Fruit fly (Drosophila melanogaster) whole organism, pupa: ENCODE results near the gene Ir7d.

Experiments
- CG10348 ChIP-seq: fragments of 200-800 bp; sonication (Bioruptor generic); IDR thresholded peaks from 2 replicates; pipeline ENCODE4 v1.3.6; 2022; ENCODE audit warnings: missing biosample characterization, missing genetic modification characterization
- CG12605 ChIP-seq: fragments of 200-800 bp; sonication (Bioruptor generic); IDR thresholded peaks from 2 replicates; pipeline ENCODE4 v1.3.6; 2022; ENCODE audit warnings: missing biosample characterization, missing genetic modification characterization
- CG13204 ChIP-seq: fragments of 200-800 bp; sonication (Bioruptor generic); optimal IDR thresholded peaks from 2 replicates; lab custom pipeline; 2018; ENCODE audit warnings: missing biosample characterization, mild to moderate bottlenecking, missing genetic modification characterization, moderate library complexity
- CG14655 ChIP-seq: fragments of 200-800 bp; sonication (Bioruptor generic); optimal IDR thresholded peaks from 3 replicates; lab custom pipeline; 2017; ENCODE audit warnings: mild to moderate bottlenecking, missing biosample characterization, missing genetic modification reagents, missing genetic modification characterization
- CG15710 ChIP-seq: fragments of 200-800 bp; sonication (Bioruptor generic); optimal IDR thresholded peaks from 2 replicates; lab custom pipeline; 2018; ENCODE audit warnings: missing biosample characterization, mild to moderate bottlenecking, missing genetic modification characterization, moderate library complexity
- CG17806 ChIP-seq: fragments of 200-800 bp; sonication (Bioruptor generic); optimal IDR thresholded peaks from 2 replicates; lab custom pipeline; 2018; ENCODE audit warnings: missing biosample characterization, mild to moderate bottlenecking, missing genetic modification characterization, moderate library complexity
- CG32121 ChIP-seq: fragments of 200-800 bp; sonication (Bioruptor generic); IDR thresholded peaks from 2 replicates; pipeline ENCODE4 v1.3.6; 2022; ENCODE audit warnings: missing biosample characterization, missing genetic modification characterization
- CG34367 ChIP-seq: fragments of 200-800 bp; sonication (Bioruptor generic); optimal IDR thresholded peaks from 2 replicates; lab custom pipeline; 2018; ENCODE audit warnings: missing biosample characterization, mild to moderate bottlenecking, missing genetic modification characterization
- CG4496 ChIP-seq: fragments of 200-800 bp; sonication (Bioruptor generic); IDR thresholded peaks from 3 replicates; pipeline ENCODE4 v1.3.6; 2022; ENCODE audit warnings: missing biosample characterization, missing genetic modification characterization
- CG8159 ChIP-seq: fragments of 200-800 bp; sonication (Bioruptor generic); optimal IDR thresholded peaks from 3 replicates; lab custom pipeline; 2018; ENCODE audit warnings: missing biosample characterization, mild to moderate bottlenecking, missing genetic modification characterization, moderate library complexity
- CG8301 ChIP-seq: fragments of 200-800 bp; sonication (Bioruptor generic); optimal IDR thresholded peaks from 2 replicates; lab custom pipeline; 2018; ENCODE audit warnings: missing biosample characterization, mild to moderate bottlenecking, missing genetic modification characterization
- CG9948 ChIP-seq: fragments of 200-800 bp; sonication (Bioruptor generic); optimal IDR thresholded peaks from 2 replicates; lab custom pipeline; 2018; ENCODE audit warnings: missing biosample characterization, mild to moderate bottlenecking, missing genetic modification characterization, moderate library complexity
- D1 ChIP-seq: fragments of 200-800 bp; sonication (Bioruptor generic); optimal IDR thresholded peaks from 2 replicates; lab custom pipeline; 2018; ENCODE audit warnings: missing biosample characterization, mild to moderate bottlenecking, missing genetic modification characterization, moderate library complexity
- EcR ChIP-seq: fragments of 200-800 bp; sonication (Bioruptor generic); optimal IDR thresholded peaks from 3 replicates; lab custom pipeline; 2019; ENCODE audit warnings: missing biosample characterization, missing genetic modification characterization, mild to moderate bottlenecking, moderate library complexity, missing genetic modification reagents
- Ets98B ChIP-seq: fragments of 200-800 bp; sonication (Bioruptor generic); IDR thresholded peaks from 2 replicates; pipeline ENCODE4 v1.3.6; 2022; ENCODE audit warnings: missing biosample characterization, missing genetic modification characterization
- Pif1A ChIP-seq: fragments of 200-800 bp; sonication (Bioruptor generic); optimal IDR thresholded peaks from 3 replicates; lab custom pipeline; 2016; ENCODE audit warnings: missing biosample characterization, missing genetic modification characterization
- Pif1B ChIP-seq: fragments of 200-800 bp; sonication (Bioruptor generic); optimal IDR thresholded peaks from 3 replicates; lab custom pipeline; 2016; ENCODE audit warnings: missing biosample characterization, missing genetic modification characterization
- Snoo ChIP-seq: fragments of 200-800 bp; sonication (Bioruptor generic); optimal IDR thresholded peaks from 3 replicates; lab custom pipeline; 2017; ENCODE audit warnings: missing biosample characterization, mild to moderate bottlenecking, missing genetic modification characterization, inconsistent platforms
- fd96Ca ChIP-seq: fragments of 200-800 bp; sonication (Bioruptor generic); IDR thresholded peaks from 3 replicates; pipeline ENCODE4 v1.3.6; 2022; ENCODE audit warnings: missing biosample characterization, missing genetic modification characterization
- gl ChIP-seq: fragments of 200-800 bp; sonication (Bioruptor generic); optimal IDR thresholded peaks from 2 replicates; lab custom pipeline; 2018; ENCODE audit warnings: missing biosample characterization, mild to moderate bottlenecking, missing genetic modification characterization
- rn ChIP-seq: fragments of 200-800 bp; sonication (Bioruptor generic); IDR thresholded peaks from 2 replicates; pipeline ENCODE4 v1.3.6; 2022; ENCODE audit warnings: missing biosample characterization, missing genetic modification characterization

Ir7d gene

dm6 chrX:7883926-7884325 lies 5.3 kb upstream of the Ir7d start, which contains the start of gene Ir7f:
Gene Ir7f (minus strand): TSS chrX:7884026.
- no peak for TF ChIP-seq Pif1B
- TF ChIP-seq CG4496 (GFP tag; lab: Robert Waterston, UW): no peak
- TF ChIP-seq rn: no peak
- no peak for TF ChIP-seq CG15710 (tag; lab: Kevin White, UChicago)
- no peak for TF ChIP-seq CG12605 (GFP tag; lab: Robert Waterston, UW)
- TF ChIP-seq Ets98B (GFP tag; lab: Robert Waterston, UW): no peak
- TF ChIP-seq EcR: no peak
- no peak for TF ChIP-seq CG9948
- no peak for TF ChIP-seq CG34367
- TF ChIP-seq fd96Ca (GFP tag; lab: Robert Waterston, UW): no peak
- TF ChIP-seq CG17806: no peak
- no peak for TF ChIP-seq CG14655 (GFP tag; lab: Kevin White, UChicago)
- TF ChIP-seq CG13204 (GFP tag; lab: Kevin White, UChicago): no peak
- TF ChIP-seq D1 (tag; lab: Kevin White, UChicago): no peak
- no peak for TF ChIP-seq Pif1A (GFP tag; lab: Kevin White, UChicago)
- no peak for TF ChIP-seq gl (tag; lab: Kevin White, UChicago)
- no peak for TF ChIP-seq CG8159

dm6 chrX:7881579-7881978 lies 2.9 kb upstream of the Ir7d start, which contains the start of gene Ir7e:
Gene Ir7e (minus strand): TSS chrX:7881679.
- TF ChIP-seq CG8159 (no peak), CG14655 (GFP tag; lab: Kevin White, UChicago) (no peak), CG15710 (tag; lab: Kevin White, UChicago) (no peak), CG13204 (GFP tag; lab: Kevin White, UChicago) (no peak), EcR (no peak), fd96Ca (GFP tag; lab: Robert Waterston, UW) (no peak), Pif1A (GFP tag; lab: Kevin White, UChicago) (no peak), CG4496 (GFP tag; lab: Robert Waterston, UW) (no peak), CG10348 (GFP tag; lab: Robert Waterston, UW) (no peak), CG8301 (tag; lab: Kevin White, UChicago) (no peak), rn (no peak)

DNA sequence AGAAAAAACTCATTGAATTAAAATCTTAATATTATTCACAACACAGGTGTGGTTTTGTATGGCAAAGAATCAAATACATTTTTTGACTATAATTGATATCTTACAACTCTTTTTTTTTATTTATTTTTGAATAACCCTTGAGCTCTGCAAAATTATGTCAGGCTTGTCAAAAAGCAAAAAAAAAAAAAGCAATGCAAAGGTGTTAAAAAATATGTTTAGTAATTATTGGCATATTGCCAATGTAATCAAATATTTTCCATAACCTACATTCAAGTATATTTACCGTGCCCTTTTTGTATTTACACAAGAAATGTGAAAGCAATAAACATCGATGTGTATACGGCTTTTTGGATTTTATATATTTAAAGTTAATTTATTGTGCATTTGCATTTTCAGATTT lies 4.5 kb downstream of the Ir7d start, which contains the start of gene Ir7c:
TSS of gene Ir7c (plus strand) at position 301 of the 400 bp plus-strand sequence.
- TF ChIP-seq CG9948 (no peak), fd96Ca (GFP tag; lab: Robert Waterston, UW) (no peak), CG17806 (no peak), rn (no peak), CG15710 (tag; lab: Kevin White, UChicago) (no peak), CG34367 (no peak), CG12605 (GFP tag; lab: Robert Waterston, UW) (no peak), CG32121 (no peak), gl (tag; lab: Kevin White, UChicago) (no peak), EcR (no peak), D1 (tag; lab: Kevin White, UChicago) (no peak), CG13204 (GFP tag; lab: Kevin White, UChicago) (no peak), CG14655 (GFP tag; lab: Kevin White, UChicago) (no peak), CG8301 (tag; lab: Kevin White, UChicago) (no peak), CG4496 (GFP tag; lab: Robert Waterston, UW) (no peak), Snoo (tag; lab: Kevin White, UChicago) (no peak), CG10348 (GFP tag; lab: Robert Waterston, UW) (no peak)
- TF ChIP-seq, all 21 proteins: peak for 0

- TF ChIP-seq EcR (no peak), CG9948 (no peak), D1 (tag; lab: Kevin White, UChicago) (no peak)
These were observed 5.3 kb downstream of the Ir7d start, which contains the start of gene dec for dm6 chrX:7873172-7873930. Gene dec (minus strand): TSS chrX:7873222.

DNA sequence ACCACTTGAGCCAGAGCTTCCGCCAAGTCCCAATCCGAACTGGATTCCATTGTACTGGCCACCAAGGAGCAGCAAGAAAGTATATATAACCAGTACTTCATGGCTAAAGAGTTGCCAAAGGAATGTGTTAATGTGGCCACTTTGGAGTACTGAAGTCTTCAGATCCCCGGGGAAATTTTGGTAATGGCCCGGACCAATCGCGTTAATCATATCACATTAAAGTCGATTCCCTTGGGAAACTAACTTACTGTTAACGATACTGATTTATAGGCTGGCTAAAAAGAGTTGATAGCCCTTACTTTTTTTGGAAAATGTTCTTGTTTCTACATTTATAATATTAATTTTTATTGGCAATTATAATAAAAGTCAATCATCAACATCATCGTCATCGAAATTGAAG lies 11.8 kb downstream of the Ir7d start, which contains the start of gene Ir7b:
TSS of gene Ir7b (minus strand) at position 101 of the 400 bp plus-strand sequence.
- TF ChIP-seq CG12605 (GFP tag; lab: Robert Waterston, UW): no peak
- no peak for TF ChIP-seq CG34367
- TF ChIP-seq D1 (tag; lab: Kevin White, UChicago): no peak
- TF ChIP-seq CG15710 (tag; lab: Kevin White, UChicago): no peak
- no peak for TF ChIP-seq fd96Ca (GFP tag; lab: Robert Waterston, UW)
- TF ChIP-seq CG14655 (GFP tag; lab: Kevin White, UChicago): no peak
- no peak for TF ChIP-seq Snoo (tag; lab: Kevin White, UChicago)
- TF ChIP-seq, all 21 proteins: peak for 0

dm6 chrX:7857873-7858272 lies 20.8 kb downstream of the Ir7d start, which contains the start of gene CG1409:
Gene CG1409 (plus strand): TSS chrX:7858173.
- TF ChIP-seq EcR (no peak), Pif1A (GFP tag; lab: Kevin White, UChicago) (no peak), gl (tag; lab: Kevin White, UChicago) (no peak), D1 (tag; lab: Kevin White, UChicago) (no peak), CG15710 (tag; lab: Kevin White, UChicago) (no peak), CG8159 (no peak), Snoo (tag; lab: Kevin White, UChicago) (no peak), CG17806 (no peak), CG8301 (tag; lab: Kevin White, UChicago) (no peak), CG12605 (GFP tag; lab: Robert Waterston, UW) (no peak), CG32121 (no peak)
